Fruit fly (Drosophila melanogaster) Kc167 (cell line): Measurements from ENCODE around the gene CG6656.

ENCODE experiments used
- Myc ChIP-seq: fragments of >200 bp; optimal IDR thresholded peaks from 2 replicates; lab custom pipeline; 2017; ENCODE audit warnings: missing external identifiers
- Sin3A ChIP-seq: fragments of >200 bp; optimal IDR thresholded peaks from 2 replicates; lab custom pipeline; 2018; ENCODE audit warnings: missing external identifiers
- h ChIP-seq: fragments of >200 bp; optimal IDR thresholded peaks from 3 replicates; lab custom pipeline; 2018; ENCODE audit warnings: missing external identifiers
- insv ChIP-seq: fragments of >200 bp; optimal IDR thresholded peaks from 3 replicates; lab custom pipeline; 2018; ENCODE audit warnings: missing external identifiers
- psq ChIP-seq: fragments of >200 bp; optimal IDR thresholded peaks from 2 replicates; lab custom pipeline; 2017; ENCODE audit warnings: missing external identifiers
- ttk ChIP-seq: sonication (Bioruptor generic); optimal IDR thresholded peaks from 2 replicates; lab custom pipeline; 2017; ENCODE audit warnings: missing external identifiers

CG6656 gene

dm6 chr3R:21888696-21889602 is 13.9 kb downstream of the CG6656 start, which contains the start of gene CG43844:
Gene CG43844, plus strand, starts transcription at chr3R:21889539.
- TF ChIP-seq Myc (lab: Kevin White, UChicago) (no peak), h (lab: Kevin White, UChicago) (no peak), Sin3A (lab: Kevin White, UChicago) (no peak), insv (no peak), psq (lab: Kevin White, UChicago) (no peak), ttk (lab: Kevin White, UChicago) (no peak)

dm6 chr3R:21889945-21890344 is 14.9 kb downstream of the CG6656 start:
- TF ChIP-seq insv (no peak), psq (lab: Kevin White, UChicago) (no peak), Myc (lab: Kevin White, UChicago) (no peak), ttk (lab: Kevin White, UChicago) (no peak), Sin3A (lab: Kevin White, UChicago) (no peak), h (lab: Kevin White, UChicago) (no peak)

dm6 chr3R:21890739-21891138 is 15.6 kb downstream of the CG6656 start:
- TF ChIP-seq ttk (lab: Kevin White, UChicago) (no peak), Sin3A (lab: Kevin White, UChicago) (no peak), insv (no peak), psq (lab: Kevin White, UChicago) (no peak), h (lab: Kevin White, UChicago) (no peak), Myc (lab: Kevin White, UChicago) (no peak)

- no peak for TF ChIP-seq h (lab: Kevin White, UChicago)
- no peak for TF ChIP-seq Sin3A (lab: Kevin White, UChicago)
- TF ChIP-seq Myc (lab: Kevin White, UChicago), result no peak
- TF ChIP-seq ttk (lab: Kevin White, UChicago), result no peak
- TF ChIP-seq insv, result no peak
- TF ChIP-seq psq (lab: Kevin White, UChicago), result no peak
These were observed 17.4 kb downstream of the CG6656 start for dm6 chr3R:21892450-21892849.

dm6 chr3R:21893929-21894328 is 18.8 kb downstream of the CG6656 start:
- TF ChIP-seq Sin3A (lab: Kevin White, UChicago) (no peak), h (lab: Kevin White, UChicago) (no peak), Myc (lab: Kevin White, UChicago) (no peak), psq (lab: Kevin White, UChicago) (no peak), ttk (lab: Kevin White, UChicago) (no peak), insv (no peak)

dm6 chr3R:21895961-21896875 is 21.1 kb downstream of the CG6656 start:
- TF ChIP-seq psq (lab: Kevin White, UChicago) (no peak), Sin3A (lab: Kevin White, UChicago) (no peak), h (lab: Kevin White, UChicago) (no peak), Myc (lab: Kevin White, UChicago) (no peak), ttk (lab: Kevin White, UChicago) (no peak), insv (no peak)

- TF ChIP-seq h (lab: Kevin White, UChicago) (no peak), ttk (lab: Kevin White, UChicago) (no peak), psq (lab: Kevin White, UChicago) (no peak), Myc (lab: Kevin White, UChicago) (no peak), Sin3A (lab: Kevin White, UChicago) (no peak), insv (no peak)
These were observed 22.5 kb downstream of the CG6656 start for dm6 chr3R:21897565-21897964.

dm6 chr3R:21898758-21899157 is 23.7 kb downstream of the CG6656 start:
- TF ChIP-seq psq (lab: Kevin White, UChicago) (no peak), insv (no peak), ttk (lab: Kevin White, UChicago) (no peak), h (lab: Kevin White, UChicago) (no peak), Sin3A (lab: Kevin White, UChicago) (no peak), Myc (lab: Kevin White, UChicago) (no peak)

dm6 chr3R:21899170-21899575 is 24.1 kb downstream of the CG6656 start:
- no peak for TF ChIP-seq psq (lab: Kevin White, UChicago)
- TF ChIP-seq Myc (lab: Kevin White, UChicago), result no peak
- TF ChIP-seq insv, result no peak
- no peak for TF ChIP-seq Sin3A (lab: Kevin White, UChicago)
- TF ChIP-seq ttk (lab: Kevin White, UChicago), result no peak
- TF ChIP-seq h (lab: Kevin White, UChicago), result no peak

- TF ChIP-seq Myc (lab: Kevin White, UChicago) (no peak), ttk (lab: Kevin White, UChicago) (no peak), h (lab: Kevin White, UChicago) (no peak), Sin3A (lab: Kevin White, UChicago) (no peak), psq (lab: Kevin White, UChicago) (no peak), insv (no peak)
These were observed 29.3 kb downstream of the CG6656 start for dm6 chr3R:21904345-21904744.

- no peak for TF ChIP-seq Myc (lab: Kevin White, UChicago)
- TF ChIP-seq h (lab: Kevin White, UChicago), result no peak
- no peak for TF ChIP-seq ttk (lab: Kevin White, UChicago)
- no peak for TF ChIP-seq insv
- no peak for TF ChIP-seq psq (lab: Kevin White, UChicago)
- no peak for TF ChIP-seq Sin3A (lab: Kevin White, UChicago)
These were observed 30.5 kb downstream of the CG6656 start for dm6 chr3R:21905615-21906014.
